Worm (Caenorhabditis elegans) whole organism, L3 larva: ENCODE data around the gene nspf-1.
A peak's percentile ranks its signal among the peaks of the same experiment; 100 is the strongest.

Experiments used
- R02D3.7 ChIP-seq: fragments of 150-350 bp; optimal IDR thresholded peaks from 2 replicates; lab custom pipeline; 2014; ENCODE audit warnings: missing biosample characterization, missing genetic modification characterization
- ZK546.5 ChIP-seq: sonication (generic microtip); optimal IDR thresholded peaks from 2 replicates; lab custom pipeline; 2017; ENCODE audit warnings: missing biosample characterization, missing genetic modification characterization
- ama-1 ChIP-seq: fragments of 150-350 bp; optimal IDR thresholded peaks from 2 replicates; lab custom pipeline; 2018
- ceh-28 ChIP-seq: fragments of 150-350 bp; optimal IDR thresholded peaks from 2 replicates; lab custom pipeline; 2014; ENCODE audit warnings: missing biosample characterization, missing genetic modification reagents, missing genetic modification characterization
- ceh-82 ChIP-seq: fragments of 150-350 bp; optimal IDR thresholded peaks from 2 replicates; lab custom pipeline; 2014; ENCODE audit warnings: missing biosample characterization, missing genetic modification characterization
- ceh-9 ChIP-seq: sonication (generic microtip); optimal IDR thresholded peaks from 2 replicates; lab custom pipeline; 2018; ENCODE audit warnings: missing biosample characterization, missing genetic modification characterization
- daf-12 ChIP-seq: fragments of 150-350 bp; optimal IDR thresholded peaks from 2 replicates; lab custom pipeline; 2014; ENCODE audit warnings: missing biosample characterization, missing genetic modification reagents, missing genetic modification characterization
- egl-27 ChIP-seq: sonication (generic microtip); optimal IDR thresholded peaks from 4 replicates; lab custom pipeline; 2017; ENCODE audit warnings: missing biosample characterization, missing genetic modification reagents, missing genetic modification characterization
- egl-5 ChIP-seq: fragments of 150-350 bp; optimal IDR thresholded peaks from 2 replicates; lab custom pipeline; 2017; ENCODE audit warnings: missing biosample characterization, missing genetic modification reagents, missing genetic modification characterization, inconsistent platforms
- elt-1 ChIP-seq: fragments of 150-350 bp; optimal IDR thresholded peaks from 2 replicates; lab custom pipeline; 2014; ENCODE audit warnings: missing biosample characterization, missing genetic modification characterization
- elt-2 ChIP-seq: sonication (generic microtip); optimal IDR thresholded peaks from 2 replicates; lab custom pipeline; 2016; ENCODE audit warnings: missing genetic modification reagents, mild to moderate bottlenecking, missing genetic modification characterization, missing compliant biosample characterization
- elt-3 ChIP-seq, 3 experiments: fragments of 150-350 bp in 1 of 3; sonication (generic microtip) in 2 of 3; optimal IDR thresholded peaks; 2 replicates in 2 of 3; 4 replicates in 1 of 3; lab custom pipeline; 2014 to 2017; ENCODE audit warnings: missing biosample characterization in 3 of 3, missing genetic modification characterization in 3 of 3
- fkh-10 ChIP-seq: sonication (generic microtip); optimal IDR thresholded peaks from 2 replicates; lab custom pipeline; 2017; ENCODE audit warnings: missing biosample characterization, missing genetic modification reagents, missing genetic modification characterization
- fkh-2 ChIP-seq: fragments of 150-350 bp; optimal IDR thresholded peaks from 2 replicates; lab custom pipeline; 2014; ENCODE audit warnings: missing biosample characterization, missing genetic modification reagents, missing genetic modification characterization
- fos-1 ChIP-seq: fragments of 150-350 bp; optimal IDR thresholded peaks from 2 replicates; lab custom pipeline; 2014; ENCODE audit warnings: missing biosample characterization, missing genetic modification characterization
- lin-39 ChIP-seq: fragments of 150-350 bp; optimal IDR thresholded peaks from 2 replicates; lab custom pipeline; 2018; ENCODE audit warnings: missing biosample characterization, missing genetic modification reagents, missing genetic modification characterization
- lsy-12 ChIP-seq: sonication (generic microtip); optimal IDR thresholded peaks from 2 replicates; lab custom pipeline; 2016; ENCODE audit warnings: mild to moderate bottlenecking, missing genetic modification characterization, missing compliant biosample characterization
- mdl-1 ChIP-seq: fragments of 150-350 bp; optimal IDR thresholded peaks from 2 replicates; lab custom pipeline; 2014; ENCODE audit warnings: missing biosample characterization, missing genetic modification characterization
- mml-1 ChIP-seq: fragments of 150-350 bp; sonication (generic microtip); optimal IDR thresholded peaks from 3 replicates; lab custom pipeline; 2014; ENCODE audit warnings: missing biosample characterization, missing genetic modification characterization
- nfya-1 ChIP-seq: sonication (generic microtip); optimal IDR thresholded peaks from 2 replicates; lab custom pipeline; 2017; ENCODE audit warnings: missing genetic modification characterization, mild to moderate bottlenecking, missing compliant biosample characterization, antibody characterized with exemption, moderate library complexity; ENCODE audit not compliant: insufficient read depth
- nhr-11 ChIP-seq: fragments of 150-350 bp; optimal IDR thresholded peaks from 2 replicates; lab custom pipeline; 2014; ENCODE audit warnings: missing biosample characterization, missing genetic modification characterization
- nhr-12 ChIP-seq: fragments of 150-350 bp; optimal IDR thresholded peaks from 2 replicates; lab custom pipeline; 2014; ENCODE audit warnings: missing biosample characterization, missing genetic modification characterization
- nhr-237 ChIP-seq: fragments of 150-350 bp; optimal IDR thresholded peaks from 2 replicates; lab custom pipeline; 2014; ENCODE audit warnings: missing biosample characterization, missing genetic modification characterization
- nhr-25 ChIP-seq: sonication (generic microtip); optimal IDR thresholded peaks from 2 replicates; lab custom pipeline; 2017; ENCODE audit warnings: missing biosample characterization, missing genetic modification characterization
- nhr-28 ChIP-seq: fragments of 150-350 bp; optimal IDR thresholded peaks from 2 replicates; lab custom pipeline; 2014; ENCODE audit warnings: missing biosample characterization, missing genetic modification characterization
- nhr-43 ChIP-seq: sonication (generic microtip); optimal IDR thresholded peaks from 2 replicates; lab custom pipeline; 2016; ENCODE audit warnings: mild to moderate bottlenecking, missing genetic modification characterization, missing compliant biosample characterization; ENCODE audit not compliant: poor library complexity, severe bottlenecking
- nhr-67 ChIP-seq: fragments of 150-350 bp; optimal IDR thresholded peaks from 2 replicates; lab custom pipeline; 2014; ENCODE audit warnings: missing biosample characterization, missing genetic modification characterization
- nhr-76 ChIP-seq: fragments of 150-350 bp; sonication (generic microtip); optimal IDR thresholded peaks from 5 replicates; lab custom pipeline; 2014; ENCODE audit warnings: missing biosample characterization, missing genetic modification characterization
- nhr-77 ChIP-seq: fragments of 150-350 bp; optimal IDR thresholded peaks from 2 replicates; lab custom pipeline; 2014; ENCODE audit warnings: missing biosample characterization, missing genetic modification characterization
- pqm-1 ChIP-seq: fragments of 150-350 bp; optimal IDR thresholded peaks from 2 replicates; lab custom pipeline; 2017; ENCODE audit warnings: missing biosample characterization, missing genetic modification characterization, inconsistent platforms
- skn-1 ChIP-seq: fragments of 150-350 bp; optimal IDR thresholded peaks from 2 replicates; lab custom pipeline; 2014; ENCODE audit warnings: missing biosample characterization, missing genetic modification characterization
- tbx-2 ChIP-seq: sonication (generic microtip); optimal IDR thresholded peaks from 2 replicates; lab custom pipeline; 2016; ENCODE audit warnings: mild to moderate bottlenecking, missing genetic modification characterization, missing compliant biosample characterization
- ztf-11 ChIP-seq: fragments of 150-350 bp; optimal IDR thresholded peaks from 2 replicates; lab custom pipeline; 2014; ENCODE audit warnings: missing biosample characterization, missing genetic modification characterization

Gene nspf-1

ce11 chrII:2707872-2708271 is 20.4 kb downstream of the nspf-1 start, which contains the start of gene Y47G7B.2:
Y47G7B.2 (minus strand) TSS chrII:2708014.
- no peak for TF ChIP-seq nhr-12 (tag; lab: Kevin White, UChicago)
- TF ChIP-seq lin-39, result peak; percentile 16
- TF ChIP-seq egl-5 (tag; lab: Kevin White, UChicago), result peak; percentile 15
- TF ChIP-seq elt-2, result peak; percentile 23
- TF ChIP-seq nhr-67 (tag; lab: Kevin White, UChicago), result no peak

DNA sequence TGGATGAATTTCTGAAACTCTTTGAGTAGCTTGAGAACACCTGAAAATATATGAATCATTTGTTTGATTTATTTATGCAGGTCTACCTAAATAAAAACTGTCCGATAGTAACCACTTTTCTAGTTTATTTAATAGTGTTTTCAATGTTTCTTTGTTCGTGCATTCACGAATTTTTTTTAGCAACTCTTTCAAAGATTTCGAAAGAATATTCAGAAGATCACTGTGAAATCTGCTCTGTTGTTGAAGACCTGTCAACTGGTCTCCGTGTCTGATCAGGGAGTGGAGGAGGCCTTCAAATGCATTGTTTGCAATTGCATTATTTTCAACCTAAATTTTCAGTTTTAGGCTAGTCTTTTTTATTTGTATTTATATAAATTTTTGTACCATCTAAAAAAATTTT is 22.5 kb downstream of the nspf-1 start, which contains the start of gene T05A8.1:
Gene T05A8.1 (minus strand): TSS at position 101 of the 400 bp plus-strand sequence.
- TF ChIP-seq ceh-9, result no peak
- no peak for TF ChIP-seq egl-5 (tag; lab: Kevin White, UChicago)

ce11 chrII:2710919-2711318 is 23.5 kb downstream of the nspf-1 start, which contains the start of gene T05A8.2:
T05A8.2 (minus strand) TSS chrII:2711019.
- TF ChIP-seq nhr-25 (tag; lab: Kevin White, UChicago) (no peak), ama-1 (no peak), elt-1 (tag; lab: Kevin White, UChicago) (no peak), mdl-1 (tag; lab: Kevin White, UChicago) (no peak), R02D3.7 (tag; lab: Kevin White, UChicago) (no peak), nhr-237 (tag; lab: Kevin White, UChicago) (no peak), fos-1 (tag; lab: Kevin White, UChicago) (no peak), pqm-1 (tag; lab: Kevin White, UChicago) (no peak), daf-12 (tag; lab: Kevin White, UChicago) (no peak), nhr-28 (tag; lab: Kevin White, UChicago) (no peak)

- TF ChIP-seq ztf-11 (no peak), nfya-1 (tag; lab: Kevin White, UChicago) (no peak)
These were observed 29.9 kb downstream of the nspf-1 start, which contains the start of gene T05A8.3 for ce11 chrII:2717335-2717734. T05A8.3 (minus strand) TSS chrII:2717435.

DNA sequence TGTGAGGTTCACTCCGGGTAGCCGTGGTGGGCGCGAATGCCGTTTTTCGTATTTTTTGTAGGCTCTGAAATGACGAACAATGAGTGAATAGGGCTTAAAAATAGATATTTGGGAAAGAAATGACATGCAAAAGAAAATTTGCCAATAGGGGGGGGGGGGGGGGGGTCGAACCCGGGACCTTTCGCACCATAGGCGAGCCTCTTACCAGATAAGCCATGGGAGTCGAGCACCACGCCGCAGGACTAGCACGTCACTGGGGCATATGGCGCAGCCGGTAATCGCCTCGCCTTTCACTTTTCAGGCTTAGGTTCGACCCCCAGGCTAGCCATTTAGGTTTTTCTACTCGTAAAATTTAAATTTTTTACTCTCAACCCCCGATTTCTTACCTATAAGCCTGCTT is 31.8 kb downstream of the nspf-1 start:
- TF ChIP-seq mml-1 (tag; lab: Kevin White, UChicago), result no peak
- TF ChIP-seq nhr-11 (tag; lab: Kevin White, UChicago), result no peak
- no peak for TF ChIP-seq tbx-2 (tag; lab: Kevin White, UChicago)
- no peak for TF ChIP-seq nhr-237 (tag; lab: Kevin White, UChicago)
- no peak for TF ChIP-seq fkh-10 (GFP tag; lab: Kevin White, UChicago)
- no peak for TF ChIP-seq nhr-67 (tag; lab: Kevin White, UChicago)
- no peak for TF ChIP-seq nhr-77 (tag; lab: Kevin White, UChicago)
- TF ChIP-seq lsy-12 (tag; lab: Kevin White, UChicago), result no peak
- no peak for TF ChIP-seq skn-1 (tag; lab: Kevin White, UChicago)
- no peak for TF ChIP-seq egl-5 (tag; lab: Kevin White, UChicago)
- TF ChIP-seq ama-1, result no peak
- TF ChIP-seq mdl-1 (tag; lab: Kevin White, UChicago), result no peak
- no peak for TF ChIP-seq ceh-9
- no peak for TF ChIP-seq egl-27 (tag; lab: Kevin White, UChicago)
- no peak for TF ChIP-seq nhr-28 (tag; lab: Kevin White, UChicago)
- TF ChIP-seq ceh-82, result no peak
- TF ChIP-seq ceh-28 (tag; lab: Kevin White, UChicago), result no peak
- no peak for TF ChIP-seq R02D3.7 (tag; lab: Kevin White, UChicago)

- no peak for TF ChIP-seq fkh-2 (tag; lab: Kevin White, UChicago)
These were observed 34.6 kb downstream of the nspf-1 start for ce11 chrII:2721992-2722391.

DNA sequence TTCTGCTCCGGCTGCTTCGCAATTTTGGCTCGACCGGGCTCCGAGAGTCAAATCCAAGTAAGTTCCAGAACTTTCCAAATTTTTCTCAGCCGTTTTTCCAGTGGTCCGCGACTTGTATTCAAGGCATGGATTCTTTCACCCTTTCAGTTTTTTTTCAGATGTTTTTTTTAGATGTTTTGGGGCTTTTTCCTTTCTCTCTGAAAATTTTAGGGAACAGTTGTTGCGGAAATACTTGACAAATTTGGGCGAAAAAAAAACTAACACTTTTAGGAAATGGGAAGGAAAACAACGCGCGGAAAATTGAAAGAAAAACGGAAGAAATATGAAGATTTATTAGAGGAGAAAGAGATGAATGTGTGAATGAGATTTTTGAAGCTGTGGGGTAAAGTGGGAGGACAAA is 38.1 kb downstream of the nspf-1 start, which contains the start of the genes T05A8.11 and nep-2:
Gene T05A8.11 (minus strand): TSS at position 101 of the 400 bp plus-strand sequence.
Gene nep-2 (minus strand): TSS at position 192 of the 400 bp plus-strand sequence.
- TF ChIP-seq ceh-9 (no peak), elt-3 (tag; optimal IDR thresholded peaks at IDR 0.05; lab: Kevin White, UChicago) (no peak), ceh-82 (no peak), ceh-28 (tag; lab: Kevin White, UChicago) (no peak), nhr-77 (tag; lab: Kevin White, UChicago) (no peak), ama-1 (no peak), nhr-43 (no peak), fkh-2 (tag; lab: Kevin White, UChicago) (no peak), ZK546.5 (tag; lab: Kevin White, UChicago) (no peak), nhr-12 (tag; lab: Kevin White, UChicago) (no peak), lin-39 (no peak), egl-5 (tag; lab: Kevin White, UChicago) (no peak), nhr-76 (no peak), egl-27 (tag; lab: Kevin White, UChicago) (no peak)
